Worm (Caenorhabditis elegans): ENCODE measurements around the gene C56A3.5.

The C56A3.5 gene

ce11 chrV:13598370-13598769 lies 46.6 kb downstream of the C56A3.5 start:
- TF ChIP-seq sptf-1 (tag; optimal IDR thresholded peaks at IDR 0.05) (no peak), sox-4 (tag; optimal IDR thresholded peaks at IDR 0.05) (no peak), unc-30 (tag; optimal IDR thresholded peaks at IDR 0.05) (no peak), lin-13 (GFP tag; optimal IDR thresholded peaks at IDR 0.05) (no peak), nhr-28 (tag; optimal IDR thresholded peaks at IDR 0.05) (no peak), dpl-1 (GFP tag; optimal IDR thresholded peaks at IDR 0.05) (no peak)

ce11 chrV:13600882-13601281 lies 49.1 kb downstream of the C56A3.5 start, which contains the start of gene rdy-2:
TSS of gene rdy-2 (minus strand) at chrV:13600982.
- TF ChIP-seq ets-5 (GFP tag; IDR thresholded peaks at IDR 0.05) (no peak), efl-1 (optimal IDR thresholded peaks at IDR 0.05) (no peak), efl-1 (GFP tag; optimal IDR thresholded peaks at IDR 0.05 in 1 of 2) (peak in 1 of 2 experiments; percentile 53), blmp-1 (tag; optimal IDR thresholded peaks at IDR 0.05) (peak; percentile 10)
